Worm (Caenorhabditis elegans) whole organism, late embryonic: ENCODE data around the gene C28C12.1.

Source experiments
- ama-1 ChIP-seq: fragments of 150-350 bp; optimal IDR thresholded peaks from 2 replicates; lab custom pipeline; 2014
- ceh-6 ChIP-seq: fragments of 200-800 bp; sonication (Bioruptor generic); optimal IDR thresholded peaks from 2 replicates; lab custom pipeline; 2018; ENCODE audit warnings: mild to moderate bottlenecking, missing genetic modification characterization, missing compliant biosample characterization
- ceh-9 ChIP-seq: sonication (generic microtip); optimal IDR thresholded peaks from 2 replicates; lab custom pipeline; 2016; ENCODE audit warnings: mild to moderate bottlenecking, missing genetic modification characterization, inconsistent platforms, missing compliant biosample characterization
- eyg-1 ChIP-seq: sonication (generic microtip); optimal IDR thresholded peaks from 2 replicates; lab custom pipeline; 2016; ENCODE audit warnings: missing genotype, missing genetic modification characterization, missing compliant biosample characterization
- hlh-8 ChIP-seq: sonication (generic microtip); optimal IDR thresholded peaks from 2 replicates; lab custom pipeline; 2016; ENCODE audit warnings: missing genotype, missing genetic modification characterization, missing compliant biosample characterization
- nhr-232 ChIP-seq: sonication (generic microtip); optimal IDR thresholded peaks from 2 replicates; lab custom pipeline; 2016; ENCODE audit warnings: missing genetic modification characterization, missing compliant biosample characterization
- ttx-3 ChIP-seq: sonication (generic microtip); optimal IDR thresholded peaks from 2 replicates; lab custom pipeline; 2016; ENCODE audit warnings: missing genetic modification reagents, missing genetic modification characterization, missing compliant biosample characterization

DNA sequence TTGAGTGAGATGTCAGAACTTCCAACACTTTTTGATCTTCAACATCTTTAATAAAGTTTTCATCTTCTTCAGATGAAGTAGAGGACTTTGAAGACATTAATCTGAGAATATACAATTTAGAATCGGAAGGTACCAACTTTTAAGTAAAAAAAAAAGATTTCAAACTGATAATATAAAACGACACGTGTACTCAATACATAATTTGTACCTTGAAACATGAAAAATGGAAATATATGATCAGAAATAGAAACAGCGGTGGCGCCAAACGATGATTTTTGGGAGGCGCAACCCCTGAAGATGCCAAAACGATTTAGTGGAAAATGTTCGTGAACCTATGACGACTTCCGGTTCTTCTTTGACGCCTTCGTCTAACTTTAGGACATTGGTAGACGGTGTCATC is 29.0 kb upstream of the C28C12.1 start, which contains the start of gene oat-1:
- TF ChIP-seq ceh-6 (no peak), nhr-232 (tag; lab: Kevin White, UChicago) (no peak), ama-1 (lab: Kevin White, UChicago) (no peak), eyg-1 (tag; lab: Kevin White, UChicago) (no peak), ceh-9 (tag; lab: Kevin White, UChicago) (no peak), ttx-3 (no peak), hlh-8 (no peak)
